Fruit fly (Drosophila melanogaster): Measurements from ENCODE around the gene Jon25Biii.
A peak's percentile ranks its signal among the peaks of the same experiment; 100 is the strongest.

The Jon25Biii gene

dm6 chr2L:4981278-4981966 lies 30.9 kb upstream of the Jon25Biii start, which contains the start of the genes CG8892 and CG34126 (continued):
- TF ChIP-seq CG4730 (GFP tag; IDR thresholded peaks at IDR 0.05) (peak; percentile 95), gem (tag; optimal IDR thresholded peaks at IDR 0.05) (peak; percentile 98), CG2875 (GFP tag; optimal IDR thresholded peaks at IDR 0.05) (peak; percentile 91), dpn (GFP tag; optimal IDR thresholded peaks at IDR 0.05) (peak; percentile 98), Six4 (GFP tag; optimal IDR thresholded peaks at IDR 0.05) (peak; percentile 97), Asciz (GFP tag; optimal IDR thresholded peaks at IDR 0.05) (peak; percentile 93), pan (optimal IDR thresholded peaks at IDR 0.05) (no peak), pan (GFP tag; optimal IDR thresholded peaks at IDR 0.05 in 1 of 2, IDR thresholded peaks at IDR 0.05 in 1 of 2) (peak in 1 of 2 experiments; percentile 94), HLH4C (GFP tag; IDR thresholded peaks at IDR 0.05; ENCODE audit: partially characterized antibody) (0 out of 3 replicates have a peak, but pooled peaks have one; percentile 28), D (optimal IDR thresholded peaks at IDR 0.05) (no peak), D (GFP tag; optimal IDR thresholded peaks at IDR 0.05) (peak; percentile 97), ken (GFP tag; IDR thresholded peaks at IDR 0.05) (peak; percentile 98), CG5953 (GFP tag; IDR thresholded peaks at IDR 0.05) (peak; percentile 85), CG18011 (GFP tag; optimal IDR thresholded peaks at IDR 0.05) (peak; percentile 90), aop (GFP tag; IDR thresholded peaks at IDR 0.05) (peak; percentile 72; the same call in 1 of the 2 replicates), p53 (GFP tag; optimal IDR thresholded peaks at IDR 0.05) (peak; percentile 81), lbe (GFP tag; optimal IDR thresholded peaks at IDR 0.05) (peak; percentile 95), tin (GFP tag; optimal IDR thresholded peaks at IDR 0.05) (peak; percentile 99), CG12391 (tag; optimal IDR thresholded peaks at IDR 0.05) (peak; percentile 98), chif (GFP tag; optimal IDR thresholded peaks at IDR 0.05) (peak; percentile 97), crp (GFP tag; optimal IDR thresholded peaks at IDR 0.05) (peak; percentile 84 to 94), maf-S (GFP tag; optimal IDR thresholded peaks at IDR 0.05) (peak; percentile 96), tna (GFP tag; IDR thresholded peaks at IDR 0.05; ENCODE audit: partially characterized antibody) (no peak), CG2678 (tag; optimal IDR thresholded peaks at IDR 0.05) (peak; percentile 97), CHES-1-like (GFP tag; optimal IDR thresholded peaks at IDR 0.05) (peak; percentile 96), oc (tag; optimal IDR thresholded peaks at IDR 0.05) (peak; percentile 89), CG11696 (GFP tag; IDR thresholded peaks at IDR 0.05) (peak; percentile 78), zf30C (GFP tag; optimal IDR thresholded peaks at IDR 0.05) (peak; percentile 74), croc (GFP tag; conservative IDR thresholded peaks at IDR 0.05) (peak; percentile 98), Lhr (GFP tag; optimal IDR thresholded peaks at IDR 0.05) (peak; percentile 89), Rfx (GFP tag; IDR thresholded peaks at IDR 0.05) (peak; percentile 98), NK7.1 (GFP tag; optimal IDR thresholded peaks at IDR 0.05) (peak; percentile 82), CG33213 (GFP tag; optimal IDR thresholded peaks at IDR 0.05) (peak; percentile 87), dmrt99B (tag; optimal IDR thresholded peaks at IDR 0.05) (peak; percentile 95), amos (GFP tag; IDR thresholded peaks at IDR 0.05; ENCODE audit: partially characterized antibody) (peak; percentile 48; the same call in 1 of the 2 replicates), crc (GFP tag; optimal IDR thresholded peaks at IDR 0.05) (peak; percentile 85), Spps (tag; optimal IDR thresholded peaks at IDR 0.05) (peak; percentile 91), Oli (tag; optimal IDR thresholded peaks at IDR 0.05) (peak; percentile 96), CG1602 (GFP tag; optimal IDR thresholded peaks at IDR 0.05) (peak; percentile 99), E2f2 (GFP tag; IDR thresholded peaks at IDR 0.05) (peak; percentile 75), C15 (GFP tag; IDR thresholded peaks at IDR 0.05) (peak; percentile 89)
